Worm (Caenorhabditis elegans) whole organism, L4 larva: Measurements from ENCODE around the gene clhm-1.

Experiments used
- F26F4.8 ChIP-seq: fragments of 200-800 bp; sonication (Bioruptor generic); conservative IDR thresholded peaks from 2 replicates; pipeline ENCODE4 v1.3.6; 2022; ENCODE audit warnings: missing genetic modification characterization, missing compliant biosample characterization
- Y105C5A.15 ChIP-seq: fragments of 200-800 bp; sonication (Bioruptor generic); IDR thresholded peaks from 2 replicates; pipeline ENCODE4 v1.3.6; 2022; ENCODE audit warnings: missing genetic modification characterization, missing compliant biosample characterization
- nhr-76 ChIP-seq: fragments of 150-350 bp; optimal IDR thresholded peaks from 2 replicates; lab custom pipeline; 2014; ENCODE audit warnings: missing biosample characterization, missing genetic modification characterization
- tra-1 ChIP-seq: fragments of 200-800 bp; sonication (Bioruptor generic); IDR thresholded peaks from 2 replicates; pipeline ENCODE4 v1.3.6; 2022; ENCODE audit warnings: missing genetic modification reagents, missing genetic modification characterization, missing compliant biosample characterization
- ztf-11 ChIP-seq: fragments of 150-350 bp; optimal IDR thresholded peaks from 2 replicates; lab custom pipeline; 2014; ENCODE audit warnings: missing biosample characterization, missing genetic modification characterization
- ztf-7 ChIP-seq: fragments of 150-350 bp; optimal IDR thresholded peaks from 2 replicates; lab custom pipeline; 2014; ENCODE audit warnings: missing biosample characterization, missing genetic modification characterization

ce11 chrII:6843680-6844079, 27.1 kb downstream of the clhm-1 start:
- no peak for TF ChIP-seq F26F4.8 (GFP tag; lab: Robert Waterston, UW)
- TF ChIP-seq nhr-76 (tag; lab: Kevin White, UChicago): no peak
- TF ChIP-seq tra-1 (GFP tag; lab: Robert Waterston, UW): 0 out of 2 replicates have a peak, but pooled peaks have one; percentile 37
- no peak for TF ChIP-seq ztf-7 (tag; lab: Kevin White, UChicago)
- TF ChIP-seq ztf-11 (tag; lab: Kevin White, UChicago): no peak
- no peak for TF ChIP-seq Y105C5A.15 (GFP tag; lab: Robert Waterston, UW)
